Worm (Caenorhabditis elegans) whole organism, early embryonic: ENCODE measurements around the gene F01F1.2.

Experiments
- F13C5.2 ChIP-seq: sonication (generic microtip); optimal IDR thresholded peaks from 2 replicates; lab custom pipeline; 2017; ENCODE audit warnings: mild to moderate bottlenecking, missing genetic modification characterization, inconsistent platforms, missing compliant biosample characterization
- ama-1 ChIP-seq: fragments of 150-350 bp; optimal IDR thresholded peaks from 2 replicates; lab custom pipeline; 2014
- ceh-13 ChIP-seq: fragments of 200-800 bp; sonication (Bioruptor generic); optimal IDR thresholded peaks from 2 replicates; lab custom pipeline; 2018; ENCODE audit warnings: mild to moderate bottlenecking, missing genetic modification characterization, missing compliant biosample characterization
- ceh-36 ChIP-seq: sonication (generic microtip); optimal IDR thresholded peaks from 2 replicates; lab custom pipeline; 2016; ENCODE audit warnings: missing genetic modification characterization, inconsistent platforms, missing compliant biosample characterization
- flt-1 ChIP-seq: fragments of 200-800 bp; sonication (Bioruptor generic); IDR thresholded peaks from 2 replicates; pipeline ENCODE4 v1.3.6; 2022; ENCODE audit warnings: missing genetic modification characterization, missing compliant biosample characterization
- hmbx-1 ChIP-seq: sonication (generic microtip); optimal IDR thresholded peaks from 2 replicates; lab custom pipeline; 2016; ENCODE audit warnings: mild to moderate bottlenecking, missing genetic modification characterization, missing compliant biosample characterization
- hmg-4 ChIP-seq: fragments of 200-800 bp; sonication (Bioruptor generic); optimal IDR thresholded peaks from 2 replicates; lab custom pipeline; 2018; ENCODE audit warnings: mild to moderate bottlenecking, missing genetic modification characterization, missing compliant biosample characterization
- pes-1 ChIP-seq: fragments of 200-800 bp; sonication (Bioruptor generic); IDR thresholded peaks from 2 replicates; pipeline ENCODE4 v1.3.6; 2022; ENCODE audit warnings: missing genetic modification reagents, missing genetic modification characterization, missing compliant biosample characterization
- scrt-1 ChIP-seq: fragments of 200-800 bp; sonication (Bioruptor generic); IDR thresholded peaks from 2 replicates; pipeline ENCODE4 v1.3.6; 2022; ENCODE audit warnings: missing genetic modification characterization, missing compliant biosample characterization
- sea-1 ChIP-seq: fragments of 200-800 bp; sonication (Bioruptor generic); conservative IDR thresholded peaks from 2 replicates; pipeline ENCODE4 v1.3.6; 2022; ENCODE audit warnings: missing genetic modification characterization, missing compliant biosample characterization
- tbx-11 ChIP-seq: fragments of 200-800 bp; sonication (Bioruptor generic); IDR thresholded peaks from 2 replicates; pipeline ENCODE4 v1.3.6; 2022; ENCODE audit warnings: missing genetic modification characterization, missing compliant biosample characterization
- tbx-37 ChIP-seq: fragments of 200-800 bp; sonication (Bioruptor generic); conservative IDR thresholded peaks from 2 replicates; pipeline ENCODE4 v1.3.6; 2022; ENCODE audit warnings: missing genetic modification reagents, missing genetic modification characterization, missing compliant biosample characterization

- TF ChIP-seq tbx-37 (no peak), ceh-13 (GFP tag; lab: Kevin White, UChicago) (no peak), sea-1 (GFP tag; lab: Robert Waterston, UW) (no peak), pes-1 (GFP tag; lab: Robert Waterston, UW) (no peak), ama-1 (lab: Kevin White, UChicago) (no peak), scrt-1 (no peak), tbx-11 (GFP tag; lab: Robert Waterston, UW) (no peak), hmbx-1 (tag; lab: Kevin White, UChicago) (no peak), flt-1 (GFP tag; lab: Robert Waterston, UW) (no peak), F13C5.2 (no peak), ceh-36 (tag; lab: Kevin White, UChicago) (no peak), hmg-4 (no peak)
Measured at ce11 chrIII:5869429-5869828, 8.9 kb upstream of the F01F1.2 start, which contains the start of gene F01F1.15.
